Fruit fly (Drosophila melanogaster) whole organism: Measurements from ENCODE around the gene CG7985.

Source experiments
- CG8478 ChIP-seq: fragments of >200 bp; optimal IDR thresholded peaks from 2 replicates; lab custom pipeline; 2018; ENCODE audit warnings: inconsistent platforms
- pan ChIP-seq: fragments of >200 bp; optimal IDR thresholded peaks from 2 replicates; lab custom pipeline; 2017

DNA sequence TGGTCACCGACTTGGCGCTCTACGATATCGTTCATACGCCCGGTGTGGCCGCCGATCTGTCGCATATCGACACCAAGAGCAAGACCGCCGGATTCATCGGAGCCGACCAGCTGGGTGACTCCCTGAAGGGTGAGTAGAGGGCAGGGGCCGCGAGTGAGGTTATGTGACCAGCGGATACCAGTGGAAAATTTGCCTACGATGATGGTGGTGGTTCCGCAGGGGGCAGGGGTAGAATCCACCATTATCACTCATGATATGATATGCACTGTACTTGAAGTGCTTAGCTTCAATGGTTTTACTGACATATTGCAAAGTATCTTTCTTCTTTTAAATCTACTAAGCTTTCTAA lies 27.1 kb downstream of the CG7985 start:
- TF ChIP-seq CG8478 (lab: Kevin White, UChicago) (no peak), pan (lab: Kevin White, UChicago) (no peak)
